Worm (Caenorhabditis elegans): ENCODE data around the gene mig-6.

DNA sequence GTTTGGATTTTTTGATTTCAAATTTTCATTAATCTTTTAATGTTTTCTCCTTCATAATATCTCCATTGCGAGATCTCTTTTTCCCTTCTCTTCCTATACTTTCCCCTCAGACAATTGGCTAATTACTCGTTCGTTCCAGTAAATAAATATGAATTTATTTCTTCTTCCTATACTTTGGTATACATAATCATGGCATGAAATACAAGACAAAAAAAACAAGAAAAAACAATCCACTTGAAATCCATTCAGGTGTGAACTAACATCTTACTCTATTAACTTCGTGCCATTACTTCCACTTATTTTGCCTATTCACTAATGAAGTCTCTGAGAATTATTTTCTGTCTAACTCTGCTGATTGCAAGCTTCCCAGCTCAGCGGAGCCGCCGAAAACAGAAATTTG lies 15.2 kb downstream of the mig-6 start, which contains the start of gene grd-8:
- no peak for TF ChIP-seq aly-2 (tag; optimal IDR thresholded peaks at IDR 0.05)
- no peak for TF ChIP-seq irx-1 (tag; optimal IDR thresholded peaks at IDR 0.05)
- no peak for TF ChIP-seq zag-1 (tag; optimal IDR thresholded peaks at IDR 0.05)
- TF ChIP-seq nhr-237 (tag; optimal IDR thresholded peaks at IDR 0.05) = no peak
